Fruit fly (Drosophila melanogaster): ENCODE measurements around the gene CG8132.

Gene CG8132

dm6 chr3R:9428988-9429387 lies 27.7 kb downstream of the CG8132 start (continued):
- TF ChIP-seq rib (GFP tag; IDR thresholded peaks at IDR 0.05) (0 out of 2 replicates have a peak, but pooled peaks have one; percentile 42), stc (GFP tag; IDR thresholded peaks at IDR 0.05) (no peak), CG9609 (GFP tag; optimal IDR thresholded peaks at IDR 0.05) (peak; percentile 63), tio (GFP tag; optimal IDR thresholded peaks at IDR 0.05) (no peak), Hmx (GFP tag; optimal IDR thresholded peaks at IDR 0.05) (no peak), CG8765 (GFP tag; IDR thresholded peaks at IDR 0.05) (peak; percentile 43; the same call in 1 of the 2 replicates), ssp (GFP tag; IDR thresholded peaks at IDR 0.05) (no peak), cas (GFP tag; IDR thresholded peaks at IDR 0.05) (peak; percentile 47; the same call in 1 of the 2 replicates), CG11093 (GFP tag; IDR thresholded peaks at IDR 0.05) (peak; percentile 28; the same call in 1 of the 3 replicates), CG9215 (GFP tag; IDR thresholded peaks at IDR 0.05) (no peak; the same call in 1 of the 2 replicates), Antp (GFP tag; optimal IDR thresholded peaks at IDR 0.05) (peak; percentile 49), Lpt (GFP tag; optimal IDR thresholded peaks at IDR 0.05) (no peak), CG1603 (tag; optimal IDR thresholded peaks at IDR 0.05) (peak; percentile 52), CG2678 (tag; optimal IDR thresholded peaks at IDR 0.05) (peak; percentile 84), D19A (tag; optimal IDR thresholded peaks at IDR 0.05) (peak; percentile 51), gem (tag; optimal IDR thresholded peaks at IDR 0.05) (peak; percentile 63), onecut (GFP tag; IDR thresholded peaks at IDR 0.05) (peak; percentile 74), tup (GFP tag; optimal IDR thresholded peaks at IDR 0.05) (peak; percentile 7), Hmr (GFP tag; optimal IDR thresholded peaks at IDR 0.05) (peak; percentile 76), gro (GFP tag; optimal IDR thresholded peaks at IDR 0.05) (peak; percentile 69), CG33557 (GFP tag; optimal IDR thresholded peaks at IDR 0.05) (peak; percentile 31), Dip2 (GFP tag; IDR thresholded peaks at IDR 0.05) (no peak), zen (tag; optimal IDR thresholded peaks at IDR 0.05) (no peak), croc (GFP tag; conservative IDR thresholded peaks at IDR 0.05) (no peak), CG43689 (GFP tag; IDR thresholded peaks at IDR 0.05) (0 out of 2 replicates have a peak, but pooled peaks have one; percentile 7), z (GFP tag; IDR thresholded peaks at IDR 0.05) (no peak), lilli (GFP tag; optimal IDR thresholded peaks at IDR 0.05) (peak; percentile 86), CG11504 (tag; optimal IDR thresholded peaks at IDR 0.05) (peak; percentile 70), CG9932 (GFP tag; IDR thresholded peaks at IDR 0.05) (peak; percentile 86), hbn (GFP tag; IDR thresholded peaks at IDR 0.05; ENCODE audit: partially characterized antibody) (no peak), gce (GFP tag; IDR thresholded peaks at IDR 0.05) (no peak), slou (GFP tag; optimal IDR thresholded peaks at IDR 0.05) (no peak), corto (GFP tag; optimal IDR thresholded peaks at IDR 0.05) (peak; percentile 63), Rfx (GFP tag; IDR thresholded peaks at IDR 0.05) (peak; percentile 90), CG4820 (GFP tag; optimal IDR thresholded peaks at IDR 0.05) (peak; percentile 16), B-H1 (GFP tag; IDR thresholded peaks at IDR 0.05) (no peak; the same call in 2 of the 3 replicates), CoRest (tag; optimal IDR thresholded peaks at IDR 0.05) (peak; percentile 74), insv (GFP tag; optimal IDR thresholded peaks at IDR 0.05) (no peak), bowl (GFP tag; IDR thresholded peaks at IDR 0.05) (0 out of 2 replicates have a peak, but pooled peaks have one; percentile 30), Ets65A (GFP tag) (peak; percentile 87), CG18619 (GFP tag; optimal IDR thresholded peaks at IDR 0.05) (peak; percentile 69), bcd (GFP tag; optimal IDR thresholded peaks at IDR 0.05) (peak; percentile 52), BtbVII (GFP tag; optimal IDR thresholded peaks at IDR 0.05) (peak; percentile 79), Ada2b (GFP tag; IDR thresholded peaks at IDR 0.05) (peak; percentile 66), tll (GFP tag; optimal IDR thresholded peaks at IDR 0.05) (no peak), trem (tag; optimal IDR thresholded peaks at IDR 0.05) (no peak), Xbp1 (GFP tag; optimal IDR thresholded peaks at IDR 0.05) (peak; percentile 61), odd (GFP tag; optimal IDR thresholded peaks at IDR 0.05) (peak; percentile 79), CG2129 (GFP tag; IDR thresholded peaks at IDR 0.05; ENCODE audit: partially characterized antibody) (no peak), H2.0 (GFP tag; IDR thresholded peaks at IDR 0.05) (peak; percentile 61; the same call in 1 of the 2 replicates), HLH4C (GFP tag; IDR thresholded peaks at IDR 0.05; ENCODE audit: partially characterized antibody) (no peak)
